Worm (Caenorhabditis elegans): ENCODE results near the gene F54F7.2.

F54F7.2 gene

DNA sequence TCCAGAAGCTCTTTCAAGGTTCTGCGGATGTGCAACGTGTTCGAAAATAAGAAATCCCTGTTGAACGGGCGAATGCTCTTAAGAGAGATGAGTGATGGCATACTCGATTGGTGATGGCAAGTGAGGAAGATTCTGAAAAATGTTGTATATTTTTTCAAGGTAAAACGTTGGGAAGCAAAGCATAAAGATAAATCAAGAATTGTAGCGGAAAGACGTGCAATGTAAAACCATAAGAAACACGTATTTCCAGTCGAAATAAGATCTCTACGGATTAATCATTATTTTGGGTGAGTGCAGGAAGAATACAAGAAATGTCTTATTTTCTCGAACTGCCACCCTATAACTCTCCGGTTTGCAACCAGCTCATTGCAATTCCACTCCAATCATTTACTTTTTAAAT lies 25.8 kb downstream of the F54F7.2 start, which contains the start of gene dot-1.2:
Gene dot-1.2, minus strand, starts transcription at position 101 of the 400 bp plus-strand sequence.
- TF ChIP-seq rnt-1 (tag; optimal IDR thresholded peaks at IDR 0.05), result no peak
- no peak for TF ChIP-seq ceh-22 (tag; optimal IDR thresholded peaks at IDR 0.05)
- no peak for TF ChIP-seq hlh-15 (tag; optimal IDR thresholded peaks at IDR 0.05)
- TF ChIP-seq C08G9.2 (tag; optimal IDR thresholded peaks at IDR 0.05), result no peak
- no peak for TF ChIP-seq ceh-48 (tag; optimal IDR thresholded peaks at IDR 0.05)
- TF ChIP-seq unc-42 (tag; optimal IDR thresholded peaks at IDR 0.05), result no peak
- TF ChIP-seq gmeb-2 (tag; optimal IDR thresholded peaks at IDR 0.05), result no peak
- TF ChIP-seq tbx-7 (tag; optimal IDR thresholded peaks at IDR 0.05), result no peak
- TF ChIP-seq elt-2 (tag; optimal IDR thresholded peaks at IDR 0.05), result no peak
- no peak for TF ChIP-seq dve-1 (tag; optimal IDR thresholded peaks at IDR 0.05)

DNA sequence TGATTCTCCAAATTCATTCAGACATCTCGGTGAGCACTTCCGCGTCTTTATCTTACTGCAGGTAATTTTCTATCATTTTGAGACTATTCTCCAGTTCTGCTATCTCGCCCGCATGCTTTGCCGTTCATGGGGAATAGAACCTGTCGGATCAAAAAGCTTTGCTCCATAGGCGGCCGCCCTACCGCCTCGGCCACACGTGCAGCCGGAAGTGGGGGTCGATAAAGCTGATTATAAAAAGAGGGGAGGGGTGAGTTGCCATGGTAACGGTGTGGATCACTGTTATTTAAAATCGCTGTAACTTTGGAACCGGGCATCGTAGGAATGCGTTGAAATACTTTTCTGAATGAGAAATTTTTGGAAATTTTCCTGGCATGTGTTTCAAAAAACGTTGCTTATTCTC lies 26.9 kb downstream of the F54F7.2 start:
- TF ChIP-seq sdc-2 (tag; optimal IDR thresholded peaks at IDR 0.05) (peak; percentile 12), pros-1 (tag; optimal IDR thresholded peaks at IDR 0.05) (no peak), unc-3 (GFP tag; conservative IDR thresholded peaks at IDR 0.05) (no peak), unc-3 (tag; optimal IDR thresholded peaks at IDR 0.05) (no peak), zip-5 (tag; optimal IDR thresholded peaks at IDR 0.05) (no peak), K02D7.2 (tag; optimal IDR thresholded peaks at IDR 0.05) (no peak), mec-3 (tag; optimal IDR thresholded peaks at IDR 0.05; ENCODE audit: borderline replicate concordance) (no peak), nhr-232 (tag; optimal IDR thresholded peaks at IDR 0.05) (no peak), ceh-9 (tag; optimal IDR thresholded peaks at IDR 0.05) (no peak), hlh-30 (tag; optimal IDR thresholded peaks at IDR 0.05; ENCODE audit: insufficient read depth) (no peak), C38D4.7 (GFP tag; optimal IDR thresholded peaks at IDR 0.05) (peak; percentile 4), ets-4 (tag; optimal IDR thresholded peaks at IDR 0.05) (no peak), ceh-19 (GFP tag; optimal IDR thresholded peaks at IDR 0.05) (no peak), ttx-3 (tag; optimal IDR thresholded peaks at IDR 0.05) (no peak), fkh-6 (tag; optimal IDR thresholded peaks at IDR 0.05) (no peak)

- TF ChIP-seq ceh-18 (tag; optimal IDR thresholded peaks at IDR 0.05), result no peak
- TF ChIP-seq pag-3 (tag; optimal IDR thresholded peaks at IDR 0.05; ENCODE audit: borderline replicate concordance), result no peak
- TF ChIP-seq ets-4 (tag; optimal IDR thresholded peaks at IDR 0.05), result no peak
- TF ChIP-seq dmd-4 (tag; optimal IDR thresholded peaks at IDR 0.05; ENCODE audit: borderline replicate concordance), result no peak
- TF ChIP-seq pha-4 (tag; optimal IDR thresholded peaks at IDR 0.05), result no peak
- no peak for TF ChIP-seq pha-2 (tag; optimal IDR thresholded peaks at IDR 0.05)
- TF ChIP-seq ceh-22 (tag; optimal IDR thresholded peaks at IDR 0.05), result no peak
- TF ChIP-seq pqm-1 (tag; optimal IDR thresholded peaks at IDR 0.05), result no peak
- no peak for TF ChIP-seq ceh-9 (tag; optimal IDR thresholded peaks at IDR 0.05)
- no peak for TF ChIP-seq unc-86 (tag; optimal IDR thresholded peaks at IDR 0.05)
- TF ChIP-seq tbx-7 (tag; optimal IDR thresholded peaks at IDR 0.05), result no peak
- no peak for TF ChIP-seq hlh-8 (tag; optimal IDR thresholded peaks at IDR 0.05)
- TF ChIP-seq syd-9 (tag; optimal IDR thresholded peaks at IDR 0.05), result no peak
- TF ChIP-seq ceh-30 (tag; optimal IDR thresholded peaks at IDR 0.05), result no peak
- TF ChIP-seq hlh-15 (tag; optimal IDR thresholded peaks at IDR 0.05), result no peak
- no peak for TF ChIP-seq npax-4 (tag; optimal IDR thresholded peaks at IDR 0.05)
- no peak for TF ChIP-seq nhr-232 (tag; optimal IDR thresholded peaks at IDR 0.05)
- TF ChIP-seq F13H6.1 (tag; optimal IDR thresholded peaks at IDR 0.05), result no peak
- no peak for TF ChIP-seq ceh-34 (tag; optimal IDR thresholded peaks at IDR 0.05)
Observed at ce11 chrX:11872210-11872609, 28.7 kb downstream of the F54F7.2 start.

ce11 chrX:11875260-11875659 lies 31.8 kb downstream of the F54F7.2 start, which contains the start of gene Y62H9A.1:
TSS of gene Y62H9A.1 (plus strand) at chrX:11875541.
- no peak for TF ChIP-seq npax-4 (tag; optimal IDR thresholded peaks at IDR 0.05)
- no peak for TF ChIP-seq pag-3 (tag; optimal IDR thresholded peaks at IDR 0.05; ENCODE audit: borderline replicate concordance)
- no peak for TF ChIP-seq elt-2 (tag; optimal IDR thresholded peaks at IDR 0.05)
- TF ChIP-seq pax-1 (tag; optimal IDR thresholded peaks at IDR 0.05), result no peak
- no peak for TF ChIP-seq hlh-8 (tag; optimal IDR thresholded peaks at IDR 0.05)
- no peak for TF ChIP-seq nhr-11 (tag; optimal IDR thresholded peaks at IDR 0.05)
- no peak for TF ChIP-seq hlh-30 (tag; optimal IDR thresholded peaks at IDR 0.05; ENCODE audit: insufficient read depth)
- no peak for TF ChIP-seq sox-4 (tag; optimal IDR thresholded peaks at IDR 0.05)
- TF ChIP-seq K09A11.1 (tag; optimal IDR thresholded peaks at IDR 0.05; ENCODE audit: insufficient read depth), result no peak
- no peak for TF ChIP-seq ceh-30 (tag; optimal IDR thresholded peaks at IDR 0.05)
- TF ChIP-seq ceh-45 (GFP tag; IDR thresholded peaks at IDR 0.05), result no peak
- no peak for TF ChIP-seq T23F11.4 (GFP tag; optimal IDR thresholded peaks at IDR 0.05)
- no peak for TF ChIP-seq ceh-2 (tag; optimal IDR thresholded peaks at IDR 0.05)
- TF ChIP-seq ref-2 (tag; optimal IDR thresholded peaks at IDR 0.05), result no peak
- no peak for TF ChIP-seq lim-6 (tag; optimal IDR thresholded peaks at IDR 0.05)
- TF ChIP-seq F13H6.1 (tag; optimal IDR thresholded peaks at IDR 0.05), result no peak
- no peak for TF ChIP-seq ceh-24 (tag; optimal IDR thresholded peaks at IDR 0.05)

All from whole organism, late embryonic.